Worm (Caenorhabditis elegans): Measurements from ENCODE around the gene tag-164.
"Not testable (repeated sequence)": the region's sequence is repeated elsewhere in the genome, so short reads cannot be mapped to it uniquely, and the experiment has no call there.

The tag-164 gene

DNA sequence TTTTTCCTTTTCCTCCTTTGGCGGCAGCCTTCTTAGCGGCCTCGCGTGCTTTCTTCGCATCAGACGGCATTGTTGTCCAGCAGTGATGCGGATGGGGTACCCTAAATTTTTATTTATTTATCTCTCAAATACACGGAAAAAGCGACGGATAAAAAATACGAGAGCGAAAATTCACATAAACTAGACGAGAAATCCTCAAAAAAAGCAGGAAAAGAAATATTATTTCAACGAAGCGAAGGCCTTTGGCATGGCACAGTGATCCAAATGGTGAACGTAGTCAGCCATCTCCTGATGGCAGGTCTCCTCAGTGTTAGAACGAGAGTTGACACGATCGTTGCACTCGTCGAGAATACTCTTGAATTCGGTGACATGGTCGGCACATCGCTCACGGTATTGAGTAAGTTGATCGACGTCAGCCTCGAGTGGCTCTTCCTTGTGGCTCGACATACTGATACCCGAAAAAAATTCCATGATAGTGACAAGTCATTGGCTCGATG lies 2.8 kb downstream of the tag-164 start, which contains the start of the genes abcf-2 and T27E9.2:
TSS of gene abcf-2 (minus strand) at position 101 of the 497 bp plus-strand sequence.
TSS of gene T27E9.2 (minus strand) at position 447 of the 497 bp plus-strand sequence.
- TF ChIP-seq unc-62 (GFP tag; optimal IDR thresholded peaks at IDR 0.05): no peak

DNA sequence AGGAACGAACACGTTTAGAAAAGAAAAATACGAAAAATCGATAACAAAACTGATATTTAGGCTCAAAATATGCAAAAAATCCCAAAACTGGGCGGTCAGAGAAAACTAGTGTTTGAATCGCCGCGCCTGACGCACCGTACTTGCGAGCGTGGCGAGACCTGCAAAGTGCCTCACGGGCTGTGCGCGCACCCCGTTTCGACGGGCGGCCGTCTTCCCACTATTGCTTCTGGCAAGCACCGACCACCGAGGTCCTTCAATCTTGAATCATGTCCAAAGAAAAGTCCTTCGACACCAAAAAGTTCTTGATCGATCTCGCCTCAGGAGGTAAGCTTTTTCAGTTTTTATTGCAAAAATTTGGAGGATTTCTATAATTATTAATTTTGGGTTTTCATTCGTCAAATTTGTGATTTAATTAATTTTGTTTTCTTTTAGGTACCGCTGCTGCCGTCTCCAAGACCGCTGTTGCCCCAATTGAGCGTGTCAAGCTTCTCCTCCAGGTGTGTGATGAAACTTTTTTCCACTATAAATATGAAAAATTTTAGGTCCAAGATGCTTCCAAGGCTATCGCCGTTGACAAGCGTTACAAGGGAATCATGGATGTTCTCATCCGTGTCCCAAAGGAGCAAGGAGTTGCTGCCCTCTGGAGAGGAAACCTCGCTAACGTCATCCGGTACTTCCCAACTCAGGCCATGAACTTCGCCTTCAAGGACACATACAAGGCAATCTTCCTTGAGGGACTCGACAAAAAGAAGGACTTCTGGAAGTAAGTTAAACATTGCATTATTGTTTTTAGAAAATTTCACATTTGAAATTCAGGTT lies 3.8 kb downstream of the tag-164 start, which contains the start of gene ant-1.1:
TSS of gene ant-1.1 (plus strand) at position 199 of the 819 bp plus-strand sequence.
- TF ChIP-seq unc-62 (GFP tag; optimal IDR thresholded peaks at IDR 0.05): no peak

DNA sequence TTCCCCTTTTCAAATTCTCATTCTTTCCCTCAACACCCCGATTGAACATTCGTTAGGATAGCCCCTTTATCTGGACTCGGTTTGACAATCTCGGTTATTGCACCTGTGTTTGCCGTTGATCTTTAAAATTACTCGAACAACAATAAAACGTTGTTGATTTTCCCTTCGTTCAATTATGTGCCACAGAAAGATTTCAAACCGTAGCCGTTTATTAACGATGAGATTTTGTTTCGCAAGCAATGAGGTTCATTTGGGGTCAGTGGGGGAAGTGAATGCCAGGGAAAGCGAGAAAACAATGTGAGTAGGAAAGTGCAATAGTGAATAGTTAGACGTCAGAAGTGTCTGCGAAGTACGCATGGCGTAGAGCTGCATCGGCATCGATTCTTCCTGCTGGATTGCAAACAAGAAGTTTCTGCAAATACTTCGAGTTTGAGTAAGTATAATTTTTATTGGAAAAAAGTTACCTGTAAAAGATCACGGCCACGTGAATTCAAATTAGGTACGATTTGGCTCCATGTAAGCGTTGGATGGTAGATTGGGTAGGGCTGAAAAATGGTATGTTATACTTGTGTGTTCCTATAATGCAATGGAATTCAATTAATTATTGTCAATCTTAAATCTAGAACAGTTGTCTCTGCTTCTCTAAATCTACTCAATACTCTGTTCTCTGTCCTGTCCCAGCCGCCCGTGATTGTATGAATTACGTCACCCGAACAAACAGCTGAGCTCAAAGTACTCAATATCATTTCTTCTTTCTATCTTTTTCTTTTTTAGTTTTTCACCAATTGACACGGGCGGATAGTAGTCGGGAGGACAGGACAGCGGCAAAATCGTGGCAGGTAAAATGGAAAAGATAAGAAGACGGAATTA lies 5.4 kb downstream of the tag-164 start, which contains the start of gene kel-3:
TSS of gene kel-3 (plus strand) at position 328 of the 870 bp plus-strand sequence.
- TF ChIP-seq unc-62 (GFP tag; optimal IDR thresholded peaks at IDR 0.05): no peak

DNA sequence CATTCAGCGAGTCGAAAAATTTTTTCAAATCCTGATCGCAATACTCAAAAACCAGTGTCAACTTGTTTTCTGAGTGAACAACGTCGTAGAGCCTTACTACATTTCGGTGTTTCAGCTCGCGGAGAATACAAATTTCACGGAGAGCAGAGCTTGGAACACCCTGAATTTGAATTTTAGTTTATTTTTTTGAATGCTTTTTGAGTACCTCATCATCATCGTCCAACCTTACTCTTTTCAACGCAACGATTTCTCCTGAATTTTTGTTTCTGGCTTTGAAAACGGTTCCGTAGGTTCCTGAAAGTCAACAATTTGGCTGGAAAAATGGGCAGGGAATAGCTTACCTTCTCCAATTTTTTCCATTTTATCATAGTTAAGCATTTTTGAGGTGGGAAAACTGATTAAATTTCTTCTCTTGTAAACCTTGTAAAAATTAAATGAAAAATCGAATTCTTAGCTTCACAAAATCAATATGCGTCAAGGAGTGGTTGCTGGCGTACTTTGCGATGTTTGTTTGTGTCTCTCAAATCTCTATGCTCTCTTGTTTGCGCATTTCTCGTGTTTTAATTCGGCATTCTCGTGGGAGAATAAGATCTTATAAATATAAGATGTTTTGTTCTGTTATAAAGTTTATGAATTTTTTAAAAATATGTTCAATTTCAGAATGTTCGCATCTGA lies 6.7 kb downstream of the tag-164 start, which contains the start of gene cdk-5:
TSS of gene cdk-5 (minus strand) at position 425 of the 675 bp plus-strand sequence.
- TF ChIP-seq unc-62 (GFP tag; optimal IDR thresholded peaks at IDR 0.05): no peak

DNA sequence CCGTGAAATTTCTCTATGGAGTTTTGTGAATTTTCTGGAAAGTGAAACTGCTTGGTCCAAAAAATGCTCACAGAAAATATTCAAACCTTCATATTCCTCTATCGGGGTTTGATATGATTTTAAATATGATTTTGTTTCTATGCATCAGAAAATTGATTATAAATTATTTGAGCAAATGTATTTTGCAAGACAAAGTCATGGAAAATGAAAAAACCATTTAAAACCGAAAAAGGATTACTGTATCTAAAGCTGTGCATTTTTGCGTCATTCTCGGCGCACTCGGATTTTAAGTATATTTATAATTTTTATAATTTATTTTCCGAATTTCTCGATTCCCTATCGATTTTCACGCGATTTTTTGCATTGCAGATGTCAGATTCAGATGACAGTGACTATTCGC lies 12.2 kb downstream of the tag-164 start, which contains the start of gene pssy-2:
TSS of gene pssy-2 (plus strand) at position 301 of the 400 bp plus-strand sequence.
- TF ChIP-seq unc-62 (GFP tag; optimal IDR thresholded peaks at IDR 0.05): no peak

DNA sequence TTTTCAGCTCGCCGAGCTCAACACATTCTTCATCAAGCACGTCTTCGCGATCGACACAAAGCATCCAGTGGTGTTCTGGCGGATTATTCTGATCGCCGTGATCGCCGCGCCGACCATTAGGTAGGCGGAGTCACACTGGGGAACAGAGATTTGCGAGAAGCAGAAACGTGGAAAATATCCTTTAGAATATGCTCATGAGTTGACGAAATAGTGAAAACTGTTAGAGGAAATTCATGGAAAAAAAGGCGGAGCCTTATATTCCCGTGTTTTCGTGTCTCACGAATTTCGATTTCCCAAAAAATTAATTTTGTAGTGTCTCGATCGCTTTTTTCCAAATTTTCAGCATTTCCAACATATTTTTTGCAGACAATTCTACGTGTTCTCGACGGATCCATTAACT lies 15.1 kb downstream of the tag-164 start:
- TF ChIP-seq unc-62 (GFP tag; optimal IDR thresholded peaks at IDR 0.05): no peak

DNA sequence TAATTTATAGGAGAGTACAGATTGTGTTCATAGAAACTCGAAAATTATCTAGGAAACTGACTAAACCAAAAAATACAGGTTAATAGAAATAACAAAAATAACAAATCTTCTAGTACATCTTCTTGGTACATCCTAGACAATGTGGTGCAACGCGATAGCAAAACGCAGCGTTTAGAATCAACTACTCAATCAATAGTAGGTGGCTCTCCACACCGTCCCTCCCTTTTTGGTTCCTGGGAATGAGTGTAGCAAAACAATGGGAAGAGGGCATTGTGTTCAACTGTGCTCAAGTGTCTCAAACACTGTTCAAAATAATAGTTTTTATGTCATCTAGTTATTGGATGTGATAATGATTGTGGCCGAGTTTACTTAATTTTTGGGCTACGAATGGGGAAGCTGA lies 17.3 kb downstream of the tag-164 start, which contains the start of gene T27E9.6:
TSS of gene T27E9.6 (minus strand) at position 101 of the 400 bp plus-strand sequence.
- no peak for TF ChIP-seq unc-62 (GFP tag; optimal IDR thresholded peaks at IDR 0.05)

DNA sequence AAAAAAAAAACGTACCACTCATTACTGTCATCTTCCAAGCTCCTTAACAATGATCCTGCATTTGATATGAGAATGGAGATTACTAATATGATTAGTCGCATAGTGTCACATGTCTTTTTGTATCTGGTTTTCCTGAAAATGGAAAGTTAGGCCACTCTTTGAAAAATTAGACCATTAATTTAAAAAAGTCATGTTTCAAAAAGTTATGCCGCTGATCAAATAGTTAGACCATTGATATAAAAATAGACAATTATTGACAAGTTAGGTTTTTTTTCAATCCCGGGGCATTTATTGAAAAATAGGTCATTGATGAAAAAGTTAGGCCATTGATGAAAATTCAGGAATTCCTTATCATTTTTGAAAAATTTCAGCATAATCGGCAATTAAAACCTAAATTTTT lies 24.7 kb downstream of the tag-164 start, which contains the start of gene acc-4:
TSS of gene acc-4 (minus strand) at position 101 of the 400 bp plus-strand sequence.
- TF ChIP-seq unc-62 (GFP tag; optimal IDR thresholded peaks at IDR 0.05): no peak

DNA sequence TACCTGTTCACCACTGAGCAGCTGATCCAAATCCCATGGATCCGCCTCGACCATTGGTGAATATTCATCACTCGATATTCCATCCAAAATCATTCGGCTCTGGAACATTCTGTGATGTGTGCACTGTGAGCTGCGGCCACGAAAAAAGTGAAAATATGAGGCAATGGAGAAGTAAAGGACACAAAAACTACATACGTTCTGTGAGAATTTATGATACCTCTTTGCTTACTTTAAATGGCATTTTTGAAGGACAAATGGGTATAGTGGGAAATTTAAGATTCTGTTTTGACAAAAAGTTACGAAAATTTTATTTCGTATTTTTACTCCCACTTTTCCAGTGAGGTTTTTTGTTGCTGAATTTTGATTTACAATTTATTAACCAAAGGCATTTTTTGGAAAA lies 33.0 kb downstream of the tag-164 start, which contains the start of gene twk-40:
TSS of gene twk-40 (minus strand) at position 101 of the 400 bp plus-strand sequence.
- no peak for TF ChIP-seq unc-62 (GFP tag; optimal IDR thresholded peaks at IDR 0.05)

DNA sequence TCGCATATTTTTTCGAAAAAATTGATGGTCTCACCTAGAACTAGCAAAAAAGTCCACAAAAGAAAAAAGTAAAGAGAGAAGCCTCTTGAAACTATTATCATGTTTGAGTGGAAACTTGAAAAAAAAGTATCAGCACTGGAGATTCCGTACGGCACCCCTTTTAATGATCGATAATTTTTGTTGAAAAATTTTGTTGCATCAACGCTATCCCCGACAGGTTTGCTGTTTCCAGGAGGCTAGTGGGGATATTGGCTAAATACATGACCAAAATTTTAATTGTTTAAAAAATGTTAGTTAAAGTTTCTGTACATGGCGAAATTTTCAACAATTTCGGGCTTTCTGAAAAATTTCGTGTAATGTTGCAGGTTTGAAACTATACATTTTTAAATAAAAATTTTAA lies 36.2 kb downstream of the tag-164 start, which contains the start of gene T28A8.2:
TSS of gene T28A8.2 (minus strand) at position 101 of the 400 bp plus-strand sequence.
- no peak for TF ChIP-seq unc-62 (GFP tag; optimal IDR thresholded peaks at IDR 0.05)

DNA sequence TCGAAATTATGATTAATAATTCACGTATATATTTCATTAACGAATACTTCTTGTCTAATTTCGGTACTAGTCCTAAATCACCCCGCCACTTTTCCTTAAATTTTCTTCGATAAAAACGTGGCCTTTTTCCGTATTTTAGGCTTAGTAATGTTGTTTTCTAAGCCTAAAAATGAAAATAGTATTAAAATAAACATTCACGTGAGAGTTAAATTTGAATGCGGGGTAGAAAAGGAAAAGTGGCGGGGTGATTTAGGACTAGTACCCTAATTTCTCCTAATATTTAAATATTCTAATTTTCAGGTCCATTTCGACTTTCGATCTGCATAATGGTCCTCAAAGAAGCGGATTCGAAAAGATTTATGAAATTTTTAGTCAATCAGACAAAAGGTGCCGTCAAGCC lies 39.6 kb downstream of the tag-164 start, which contains the start of gene T28A8.6:
TSS of gene T28A8.6 (plus strand) at position 301 of the 400 bp plus-strand sequence.
- TF ChIP-seq unc-62 (GFP tag; optimal IDR thresholded peaks at IDR 0.05): not testable (repeated sequence)

DNA sequence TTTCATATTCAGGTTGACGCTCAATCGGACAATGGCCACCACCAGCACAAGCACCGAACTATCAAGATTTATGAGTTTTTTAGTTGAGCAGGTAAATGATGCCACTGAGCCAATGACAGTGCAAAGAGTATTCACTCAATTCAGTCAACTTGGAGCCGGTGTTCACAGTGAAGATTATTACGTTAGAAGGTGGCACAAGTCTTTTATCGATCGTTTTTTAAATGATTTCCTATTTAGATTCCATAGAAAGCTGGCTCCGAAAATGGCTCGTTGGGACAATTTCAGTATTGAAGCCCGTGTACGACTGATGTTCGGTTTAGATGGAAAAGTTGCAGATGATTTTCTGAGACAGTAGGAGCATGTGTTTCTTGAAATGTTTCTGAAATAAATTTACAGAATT lies 42.3 kb downstream of the tag-164 start, which contains the start of gene T28A8.5:
TSS of gene T28A8.5 (plus strand) at position 32 of the 400 bp plus-strand sequence.
- TF ChIP-seq unc-62 (GFP tag; optimal IDR thresholded peaks at IDR 0.05): no peak

DNA sequence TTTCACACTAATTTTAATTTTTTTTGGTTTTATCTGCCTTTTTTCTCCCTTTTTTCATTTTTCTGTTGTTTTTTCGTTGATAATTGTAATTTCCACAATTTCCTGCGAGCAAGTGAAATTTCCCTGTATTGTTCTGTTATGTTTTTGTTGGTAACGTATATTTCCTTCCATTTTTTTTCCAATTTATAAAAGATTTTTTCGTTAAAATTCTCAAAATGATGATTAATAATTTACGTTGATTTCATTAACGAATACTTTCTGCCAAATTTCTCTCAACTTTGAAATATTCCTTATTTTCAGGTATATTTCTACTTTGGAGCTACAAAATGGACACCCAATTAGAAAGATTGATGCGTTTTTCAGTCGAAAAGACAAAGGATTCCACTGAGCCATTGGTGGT lies 43.2 kb downstream of the tag-164 start, which contains the start of gene T28A8.8:
TSS of gene T28A8.8 (plus strand) at position 301 of the 400 bp plus-strand sequence.
- no peak for TF ChIP-seq unc-62 (GFP tag; optimal IDR thresholded peaks at IDR 0.05)

DNA sequence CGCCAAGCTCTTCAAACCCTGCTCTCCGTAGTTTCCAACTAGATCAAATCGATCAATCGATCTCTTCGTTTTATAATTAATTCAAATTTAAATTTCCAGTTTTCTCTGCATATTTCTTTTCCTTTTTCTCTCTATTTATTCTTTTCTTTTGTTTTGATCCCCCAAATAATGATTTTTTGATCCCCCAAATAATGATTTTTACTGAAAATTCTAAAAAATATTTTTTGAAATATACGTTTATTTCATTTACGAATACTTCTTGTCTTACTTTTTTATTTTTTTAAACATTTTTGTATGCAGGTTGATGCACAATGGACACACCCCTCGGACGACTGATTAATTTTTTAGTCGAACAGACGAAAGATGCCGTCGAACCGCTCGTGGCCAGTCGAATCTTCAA lies 44.0 kb downstream of the tag-164 start, which contains the start of gene T28A8.4:
TSS of gene T28A8.4 (plus strand) at position 301 of the 400 bp plus-strand sequence.
- no peak for TF ChIP-seq unc-62 (GFP tag; optimal IDR thresholded peaks at IDR 0.05)

Measured in whole organism, dauer.